Worm (Caenorhabditis elegans) whole organism, young adult: Measurements from ENCODE around the gene C23G10.5.

Experiments
- B0035.1 ChIP-seq: sonication (generic microtip); optimal IDR thresholded peaks from 2 replicates; lab custom pipeline; 2016; ENCODE audit warnings: missing genetic modification characterization, mild to moderate bottlenecking, missing compliant biosample characterization, missing genotype, missing genetic modification reagents
- C17E4.6 ChIP-seq: fragments of 200-800 bp; sonication (Bioruptor generic); IDR thresholded peaks from 2 replicates; pipeline ENCODE4 v1.3.6; 2022; ENCODE audit warnings: missing genetic modification reagents, missing genetic modification characterization, missing compliant biosample characterization
- F22D6.2 ChIP-seq: sonication (generic microtip); optimal IDR thresholded peaks from 2 replicates; lab custom pipeline; 2016; ENCODE audit warnings: mild to moderate bottlenecking, missing genetic modification characterization, missing compliant biosample characterization
- F23B12.7 ChIP-seq: sonication (generic microtip); optimal IDR thresholded peaks from 2 replicates; lab custom pipeline; 2017; ENCODE audit warnings: missing genetic modification characterization, mild to moderate bottlenecking, missing compliant biosample characterization, antibody characterized with exemption, moderate library complexity; ENCODE audit not compliant: insufficient read depth
- F33H1.4 ChIP-seq: fragments of 200-800 bp; sonication (Bioruptor generic); IDR thresholded peaks from 2 replicates; pipeline ENCODE4 v1.3.6; 2022; ENCODE audit warnings: missing genetic modification reagents, missing genetic modification characterization, missing compliant biosample characterization
- T26A5.8 ChIP-seq: sonication (generic microtip); optimal IDR thresholded peaks from 2 replicates; lab custom pipeline; 2016; ENCODE audit warnings: missing genetic modification characterization, missing compliant biosample characterization
- athp-1 ChIP-seq: sonication (generic microtip); optimal IDR thresholded peaks from 2 replicates; lab custom pipeline; 2017; ENCODE audit warnings: mild to moderate bottlenecking, missing genetic modification characterization, missing compliant biosample characterization
- ceh-100 ChIP-seq: fragments of 200-800 bp; sonication (Bioruptor generic); IDR thresholded peaks from 2 replicates; pipeline ENCODE4 v1.3.6; 2022; ENCODE audit warnings: missing genetic modification reagents, missing genetic modification characterization, missing compliant biosample characterization
- dpl-1 ChIP-seq: fragments of 150-350 bp; optimal IDR thresholded peaks from 2 replicates; lab custom pipeline; 2014; ENCODE audit warnings: missing biosample characterization, missing genetic modification reagents, missing genetic modification characterization
- efl-1 ChIP-seq: fragments of 150-350 bp; optimal IDR thresholded peaks from 2 replicates; lab custom pipeline; 2014; ENCODE audit warnings: missing biosample characterization, missing genetic modification reagents, missing genetic modification characterization
- ekl-4 ChIP-seq: fragments of 200-800 bp; sonication (Bioruptor generic); IDR thresholded peaks from 2 replicates; pipeline ENCODE4 v1.3.6; 2022; ENCODE audit warnings: missing genetic modification reagents, missing genetic modification characterization, missing compliant biosample characterization
- fkh-3 ChIP-seq: sonication (generic microtip); optimal IDR thresholded peaks from 2 replicates; lab custom pipeline; 2016; ENCODE audit warnings: mild to moderate bottlenecking, missing genetic modification characterization, missing compliant biosample characterization
- hmg-1.2 ChIP-seq: fragments of 200-800 bp; sonication (Bioruptor generic); IDR thresholded peaks from 2 replicates; pipeline ENCODE4 v1.3.6; 2022; ENCODE audit warnings: missing genetic modification reagents, missing genetic modification characterization, missing compliant biosample characterization
- lin-40 ChIP-seq: sonication (generic microtip); optimal IDR thresholded peaks from 2 replicates; lab custom pipeline; 2016; ENCODE audit warnings: missing genetic modification characterization, mild to moderate bottlenecking, missing compliant biosample characterization, missing genotype, missing genetic modification reagents
- madf-6 ChIP-seq: fragments of 200-800 bp; sonication (Bioruptor generic); IDR thresholded peaks from 2 replicates; pipeline ENCODE4 v1.3.6; 2022; ENCODE audit warnings: missing genetic modification reagents, missing genetic modification characterization, missing compliant biosample characterization
- madf-8 ChIP-seq: fragments of 200-800 bp; sonication (Bioruptor generic); conservative IDR thresholded peaks from 2 replicates; pipeline ENCODE4 v1.3.6; 2022; ENCODE audit warnings: missing genetic modification reagents, missing genetic modification characterization, missing compliant biosample characterization
- mcd-1 ChIP-seq: fragments of 200-800 bp; sonication (Bioruptor generic); IDR thresholded peaks from 2 replicates; pipeline ENCODE4 v1.3.6; 2022; ENCODE audit warnings: missing genetic modification reagents, missing genetic modification characterization, missing compliant biosample characterization
- mxl-1 ChIP-seq: sonication (generic microtip); optimal IDR thresholded peaks from 2 replicates; lab custom pipeline; 2016; ENCODE audit warnings: missing genetic modification characterization, missing compliant biosample characterization
- nfya-2 ChIP-seq: fragments of 200-800 bp; sonication (Bioruptor generic); IDR thresholded peaks from 2 replicates; pipeline ENCODE4 v1.3.6; 2022; ENCODE audit warnings: missing genetic modification reagents, missing genetic modification characterization, missing compliant biosample characterization
- nhr-120 ChIP-seq: fragments of 200-800 bp; sonication (Bioruptor generic); IDR thresholded peaks from 2 replicates; pipeline ENCODE4 v1.3.6; 2022; ENCODE audit warnings: missing genetic modification characterization, missing compliant biosample characterization
- nhr-27 ChIP-seq: fragments of 200-800 bp; sonication (Bioruptor generic); optimal IDR thresholded peaks from 2 replicates; lab custom pipeline; 2018; ENCODE audit warnings: mild to moderate bottlenecking, missing genetic modification characterization, moderate library complexity, missing compliant biosample characterization
- nhr-90 ChIP-seq: sonication (generic microtip); optimal IDR thresholded peaks from 2 replicates; lab custom pipeline; 2016; ENCODE audit warnings: missing genotype, mild to moderate bottlenecking, missing genetic modification characterization, missing compliant biosample characterization
- repo-1 ChIP-seq: sonication (generic microtip); optimal IDR thresholded peaks from 2 replicates; lab custom pipeline; 2017; ENCODE audit warnings: mild to moderate bottlenecking, missing genetic modification characterization, missing compliant biosample characterization
- sea-2 ChIP-seq: fragments of 200-800 bp; sonication (Bioruptor generic); IDR thresholded peaks from 2 replicates; pipeline ENCODE4 v1.3.6; 2022; ENCODE audit warnings: missing genetic modification characterization, missing compliant biosample characterization
- snpc-1.3 ChIP-seq: sonication (generic microtip); optimal IDR thresholded peaks from 2 replicates; lab custom pipeline; 2017; ENCODE audit warnings: missing genetic modification characterization, mild to moderate bottlenecking, missing compliant biosample characterization, antibody characterized with exemption, moderate library complexity, missing genotype, missing genetic modification reagents; ENCODE audit not compliant: insufficient read depth
- tbp1 ChIP-seq: fragments of 200-800 bp; sonication (Bioruptor generic); optimal IDR thresholded peaks from 2 replicates; lab custom pipeline; 2018; ENCODE audit warnings: mild to moderate bottlenecking, missing genetic modification characterization, missing compliant biosample characterization
- tbx-9 ChIP-seq: sonication (generic microtip); optimal IDR thresholded peaks from 2 replicates; lab custom pipeline; 2016; ENCODE audit warnings: borderline replicate concordance, missing genetic modification characterization, inconsistent platforms, missing compliant biosample characterization
- zfh-2 ChIP-seq: fragments of 200-800 bp; sonication (Bioruptor generic); conservative IDR thresholded peaks from 2 replicates; pipeline ENCODE4 v1.3.6; 2022; ENCODE audit warnings: missing genetic modification reagents, missing genetic modification characterization, missing compliant biosample characterization
- ztf-3 ChIP-seq: fragments of 200-800 bp; sonication (Bioruptor generic); optimal IDR thresholded peaks from 2 replicates; lab custom pipeline; 2018; ENCODE audit warnings: mild to moderate bottlenecking, missing genetic modification characterization, missing compliant biosample characterization

C23G10.5 gene

DNA sequence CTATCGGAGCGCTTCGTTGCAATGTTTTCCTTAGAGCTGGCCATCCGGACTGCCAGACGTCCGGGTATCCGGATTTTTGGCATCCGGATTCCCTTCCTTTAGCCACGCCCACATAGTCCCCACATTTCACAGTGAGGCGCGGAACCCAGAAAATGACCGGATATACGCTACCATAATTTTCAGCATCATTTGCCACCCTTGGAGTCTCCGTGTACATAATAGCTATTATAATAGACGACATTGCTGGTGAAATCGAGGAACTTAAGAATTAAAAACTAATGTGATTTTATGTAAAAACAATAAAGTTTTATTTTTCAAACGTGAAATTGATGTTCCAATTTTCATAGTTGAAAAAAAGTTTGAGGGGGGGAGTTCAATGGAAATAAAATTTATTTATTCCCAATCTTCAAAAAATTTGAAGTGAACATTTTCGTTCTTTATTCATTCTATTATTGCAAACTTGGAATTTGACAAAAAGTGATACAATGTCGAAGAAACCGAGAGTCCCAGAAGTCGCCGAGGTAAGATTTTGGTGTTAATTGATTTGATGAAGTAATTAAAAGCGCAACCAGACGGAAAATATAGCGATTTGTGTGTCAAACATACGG is 19.4 kb downstream of the C23G10.5 start (continued):
- TF ChIP-seq repo-1 (tag; lab: Kevin White, UChicago) = peak; percentile 21

DNA sequence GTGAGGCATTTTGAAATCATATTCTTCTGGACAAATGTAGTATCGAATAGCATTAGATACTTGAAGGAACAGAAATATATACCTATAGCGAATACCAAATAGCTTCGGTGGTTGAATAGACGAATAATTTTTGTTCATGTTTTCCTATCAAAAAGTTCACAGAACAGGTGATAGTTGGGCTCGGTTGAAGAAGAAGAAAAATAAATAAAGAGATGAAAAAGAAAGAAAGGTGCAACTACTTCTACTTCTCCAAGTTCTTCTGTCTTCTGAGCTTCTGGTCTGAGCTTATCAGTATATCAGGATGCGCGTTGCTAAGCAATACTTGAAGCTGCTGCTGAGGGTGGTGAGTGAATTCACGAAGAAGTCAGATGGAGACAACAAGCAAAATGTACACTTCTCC is 23.0 kb downstream of the C23G10.5 start, which contains the start of gene C23G10.10:
TSS of gene C23G10.10 (minus strand) at position 101 of the 400 bp plus-strand sequence.
- TF ChIP-seq lin-40 = no peak
- TF ChIP-seq nfya-2 = no peak
- no peak for TF ChIP-seq nhr-90 (tag; lab: Kevin White, UChicago)
- no peak for TF ChIP-seq ekl-4 (GFP tag; lab: Robert Waterston, UW)
- TF ChIP-seq sea-2 = no peak
- no peak for TF ChIP-seq mxl-1 (tag; lab: Kevin White, UChicago)
- no peak for TF ChIP-seq nhr-120 (GFP tag; lab: Robert Waterston, UW)
- TF ChIP-seq, all 124 proteins: peak for 0

DNA sequence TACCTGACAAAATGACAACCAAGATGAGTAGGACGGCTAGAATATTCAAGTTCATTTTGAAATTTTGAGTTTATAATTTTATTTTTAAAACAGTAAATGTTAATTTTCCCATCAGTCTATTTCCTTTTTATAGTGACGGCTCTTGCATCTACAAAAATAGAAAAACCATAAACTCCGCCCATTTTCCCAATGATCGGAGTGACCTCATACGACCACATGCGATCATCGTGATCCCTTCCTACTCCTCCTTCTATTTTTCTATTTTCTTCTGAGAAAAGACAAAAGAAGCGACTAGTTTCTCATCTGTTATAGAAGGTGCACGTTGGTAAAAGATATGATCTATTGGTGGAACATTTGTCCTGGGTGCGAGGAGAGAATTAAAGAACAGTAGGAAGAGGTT is 24.6 kb downstream of the C23G10.5 start, which contains the start of gene C23G10.11:
TSS of gene C23G10.11 (minus strand) at position 101 of the 400 bp plus-strand sequence.
- no peak for TF ChIP-seq madf-8 (GFP tag; lab: Robert Waterston, UW)
- TF ChIP-seq athp-1 = no peak
- no peak for TF ChIP-seq fkh-3 (tag; lab: Kevin White, UChicago)
- TF ChIP-seq ceh-100 (GFP tag; lab: Robert Waterston, UW) = no peak
- no peak for TF ChIP-seq B0035.1
- TF ChIP-seq C17E4.6 (GFP tag; lab: Robert Waterston, UW) = no peak
- no peak for TF ChIP-seq F22D6.2 (tag; lab: Kevin White, UChicago)
- TF ChIP-seq T26A5.8 = no peak
- no peak for TF ChIP-seq mcd-1 (GFP tag; lab: Robert Waterston, UW)
- no peak for TF ChIP-seq snpc-1.3 (tag; lab: Kevin White, UChicago)

DNA sequence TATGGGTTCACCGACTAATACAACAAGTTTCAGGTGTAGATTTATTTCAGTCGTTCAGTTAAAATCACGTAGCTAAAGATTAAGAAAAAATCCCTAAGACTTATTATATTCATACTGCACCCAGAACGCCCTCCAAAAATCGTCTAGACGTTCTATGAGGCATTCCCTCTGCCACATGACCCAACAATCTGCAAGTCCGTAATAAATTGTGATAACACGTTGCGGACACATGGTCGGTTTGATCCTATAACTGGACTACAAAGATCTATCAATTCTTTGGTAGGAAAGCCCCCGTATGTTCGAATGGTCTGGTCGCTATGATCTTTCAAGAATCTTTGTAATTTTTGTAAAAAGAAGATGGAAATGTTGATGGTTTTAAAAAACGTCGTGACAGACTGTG is 25.0 kb downstream of the C23G10.5 start:
- TF ChIP-seq ekl-4 (GFP tag; lab: Robert Waterston, UW) (no peak), F23B12.7 (tag; lab: Kevin White, UChicago) (no peak), nhr-27 (tag; lab: Kevin White, UChicago) (no peak)

DNA sequence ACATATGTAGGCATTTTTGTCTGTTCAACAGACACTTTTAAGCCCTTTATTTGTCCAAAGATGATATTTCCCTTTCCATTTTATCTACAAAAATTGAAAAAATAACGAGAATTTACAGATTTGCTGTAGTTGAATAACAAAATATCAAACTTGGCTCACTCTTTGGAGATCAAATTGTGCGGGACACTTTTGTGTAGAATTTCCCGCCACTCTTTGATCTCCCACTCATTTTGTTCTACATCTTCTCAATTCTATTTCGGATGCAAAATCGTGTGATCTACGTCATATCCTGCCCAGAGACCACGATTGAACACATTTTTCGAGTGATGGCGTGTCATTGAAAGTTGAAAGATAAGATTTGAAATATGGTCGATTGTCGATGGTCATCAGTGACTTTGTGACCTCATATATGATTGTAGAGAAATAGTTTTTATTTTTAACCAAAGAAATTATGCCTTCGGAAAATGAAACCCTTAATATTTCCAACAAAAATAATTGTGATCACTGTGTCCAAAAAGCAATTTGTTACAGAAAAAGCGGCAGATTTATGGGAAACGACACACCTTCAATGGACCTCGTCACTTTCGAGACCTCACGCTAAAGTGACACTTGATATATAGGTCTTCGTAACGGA is 26.0 kb downstream of the C23G10.5 start, which contains the start of gene hot-4:
TSS of gene hot-4 (plus strand) at position 584 of the 634 bp plus-strand sequence.
- TF ChIP-seq efl-1 (GFP tag; lab: Kevin White, UChicago) (peak; percentile 66), zfh-2 (GFP tag; lab: Robert Waterston, UW) (no peak), F33H1.4 (GFP tag; lab: Robert Waterston, UW) (peak; percentile 18; the same call in 1 of the 2 replicates), ztf-3 (GFP tag; lab: Kevin White, UChicago) (no peak), madf-8 (GFP tag; lab: Robert Waterston, UW) (peak; percentile 31; the same call in 1 of the 2 replicates), tbx-9 (tag; lab: Kevin White, UChicago) (no peak), B0035.1 (no peak), madf-6 (GFP tag; lab: Robert Waterston, UW) (peak; percentile 84), dpl-1 (peak; percentile 19)

DNA sequence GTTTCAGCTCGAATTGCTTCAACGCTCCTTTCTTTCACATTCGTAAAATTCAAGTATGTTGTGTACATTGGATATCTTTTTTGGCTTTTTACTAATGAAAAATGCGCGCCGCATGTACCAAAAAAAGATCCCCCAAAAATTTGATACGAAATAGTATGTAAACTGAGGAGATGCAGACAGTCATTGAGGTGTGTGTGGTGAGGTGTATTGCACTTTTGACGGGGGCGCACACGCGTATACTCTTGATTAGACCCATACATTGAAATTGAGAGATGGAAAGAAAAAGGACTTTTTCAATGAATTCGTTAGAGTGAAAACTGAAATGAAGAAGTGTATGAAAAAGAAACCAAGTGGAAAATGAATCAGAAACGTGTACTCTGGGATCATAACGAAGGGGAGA is 30.5 kb downstream of the C23G10.5 start:
- TF ChIP-seq tbp1 (GFP tag; lab: Kevin White, UChicago) (no peak), F23B12.7 (tag; lab: Kevin White, UChicago) (no peak), hmg-1.2 (peak; percentile 82)
